Fruit fly (Drosophila melanogaster): ENCODE measurements around the gene Cht11.

The Cht11 gene

DNA sequence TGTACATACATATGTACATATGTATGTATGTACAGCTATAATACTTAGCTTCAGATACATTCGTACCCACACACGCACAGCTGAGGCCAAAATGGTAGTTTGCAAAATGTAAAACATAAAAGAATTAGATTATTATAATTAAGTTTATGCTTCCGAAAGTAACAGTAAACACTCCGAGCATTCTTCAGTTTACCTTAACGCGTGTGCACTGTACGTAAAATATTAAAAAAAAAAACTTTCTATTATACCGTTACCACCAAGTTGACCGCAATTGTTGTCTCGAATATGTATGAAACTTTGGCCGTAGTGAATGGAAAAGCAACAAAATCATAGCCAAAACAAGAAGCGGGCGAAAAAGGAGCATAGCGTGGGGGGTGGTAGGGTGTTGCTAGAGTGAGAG is 5.2 kb upstream of the Cht11 start (continued):
- TF ChIP-seq CG8478 (optimal IDR thresholded peaks at IDR 0.05) (no peak), chif (GFP tag; optimal IDR thresholded peaks at IDR 0.05) (peak; percentile 38 to 60), CG1603 (tag; optimal IDR thresholded peaks at IDR 0.05) (peak; percentile 46), croc (GFP tag; conservative IDR thresholded peaks at IDR 0.05) (peak; percentile 59), CG13775 (GFP tag; optimal IDR thresholded peaks at IDR 0.05) (peak; percentile 63), stwl (tag; optimal IDR thresholded peaks at IDR 0.05) (peak; percentile 1), Ravus (GFP tag; IDR thresholded peaks at IDR 0.05) (peak; percentile 62), lilli (GFP tag; optimal IDR thresholded peaks at IDR 0.05) (peak; percentile 88), YL-1 (GFP tag; optimal IDR thresholded peaks at IDR 0.05) (no peak), row (GFP tag; IDR thresholded peaks at IDR 0.05) (peak; percentile 91), nerfin-2 (GFP tag; IDR thresholded peaks at IDR 0.05; ENCODE audit: partially characterized antibody) (no peak), Mes4 (GFP tag; optimal IDR thresholded peaks at IDR 0.05) (peak; percentile 55), yki (optimal IDR thresholded peaks at IDR 0.05) (no peak), bigmax (GFP tag; optimal IDR thresholded peaks at IDR 0.05) (no peak), CG10431 (GFP tag; optimal IDR thresholded peaks at IDR 0.05) (peak; percentile 3), Sry-β (GFP tag; optimal IDR thresholded peaks at IDR 0.05) (peak; percentile 28), NC2β (GFP tag; optimal IDR thresholded peaks at IDR 0.05) (peak; percentile 53), CG15514 (GFP tag; optimal IDR thresholded peaks at IDR 0.05) (peak; percentile 79), CG5953 (GFP tag; IDR thresholded peaks at IDR 0.05) (peak; percentile 52), HLHmδ (GFP tag; optimal IDR thresholded peaks at IDR 0.05) (no peak), Fer1 (GFP tag; optimal IDR thresholded peaks at IDR 0.05) (peak; percentile 88), CG3838 (GFP tag; optimal IDR thresholded peaks at IDR 0.05) (no peak), CG13123 (GFP tag; optimal IDR thresholded peaks at IDR 0.05) (peak; percentile 40), z (GFP tag; IDR thresholded peaks at IDR 0.05) (0 out of 3 replicates have a peak, but pooled peaks have one; percentile 47), ato (GFP tag; IDR thresholded peaks at IDR 0.05; ENCODE audit: partially characterized antibody) (no peak), CG14441 (GFP tag; IDR thresholded peaks at IDR 0.05) (peak; percentile 81), ttk (GFP tag; IDR thresholded peaks at IDR 0.05) (peak; percentile 58; the same call in 1 of the 2 replicates), zf30C (GFP tag; optimal IDR thresholded peaks at IDR 0.05) (no peak), peb (GFP tag; IDR thresholded peaks at IDR 0.05) (0 out of 2 replicates have a peak, but pooled peaks have one; percentile 40), Ada2b (GFP tag; IDR thresholded peaks at IDR 0.05) (peak; percentile 85), CG14710 (tag; optimal IDR thresholded peaks at IDR 0.05) (peak; percentile 73), insv (GFP tag; optimal IDR thresholded peaks at IDR 0.05) (no peak), Sin3A (optimal IDR thresholded peaks at IDR 0.05) (no peak), Aef1 (GFP tag; IDR thresholded peaks at IDR 0.05) (peak; percentile 76), Meics (GFP tag; optimal IDR thresholded peaks at IDR 0.05) (peak; percentile 87), Gug (GFP tag; IDR thresholded peaks at IDR 0.05) (peak; percentile 78; the same call in 3 of the 4 replicates), Vsx1 (GFP tag; optimal IDR thresholded peaks at IDR 0.05) (peak; percentile 65), CG15269 (tag; optimal IDR thresholded peaks at IDR 0.05) (peak; percentile 86), Hmx (GFP tag; optimal IDR thresholded peaks at IDR 0.05) (peak; percentile 43), ham (GFP tag; IDR thresholded peaks at IDR 0.05) (no peak), vvl (GFP tag; IDR thresholded peaks at IDR 0.05) (peak; percentile 91), luna (GFP tag; optimal IDR thresholded peaks at IDR 0.05) (peak; percentile 59), PHDP (tag; optimal IDR thresholded peaks at IDR 0.05) (peak; percentile 88), HLH54F (GFP tag; optimal IDR thresholded peaks at IDR 0.05) (peak; percentile 68), fd3F (GFP tag; optimal IDR thresholded peaks at IDR 0.05) (peak; percentile 67), C15 (GFP tag; IDR thresholded peaks at IDR 0.05) (0 out of 3 replicates have a peak, but pooled peaks have one; percentile 43), CG11723 (GFP tag; optimal IDR thresholded peaks at IDR 0.05) (peak; percentile 66), CG6254 (GFP tag; optimal IDR thresholded peaks at IDR 0.05) (peak; percentile 67), sens (GFP tag) (peak; percentile 95), CG10979 (tag; optimal IDR thresholded peaks at IDR 0.05) (peak; percentile 83), gfzf (GFP tag; optimal IDR thresholded peaks at IDR 0.05) (no peak), Blimp-1 (GFP tag; optimal IDR thresholded peaks at IDR 0.05) (peak; percentile 85)
